Fruit fly (Drosophila melanogaster) whole organism, wandering third instar larva: ENCODE data around the gene CG16772.

ENCODE experiments used
- Dfd ChIP-seq: fragments of >200 bp; optimal IDR thresholded peaks from 2 replicates; lab custom pipeline; 2017; ENCODE audit warnings: missing biosample characterization, missing genetic modification characterization
- N ChIP-seq: fragments of >200 bp; optimal IDR thresholded peaks from 2 replicates; lab custom pipeline; 2018; ENCODE audit warnings: missing biosample characterization, missing external identifiers, missing genetic modification characterization
- dmrt93B ChIP-seq: fragments of 200-800 bp; sonication (Bioruptor generic); optimal IDR thresholded peaks from 2 replicates; lab custom pipeline; 2018; ENCODE audit warnings: missing biosample characterization, mild to moderate bottlenecking, missing genetic modification characterization
- dsf ChIP-seq: sonication (Bioruptor generic); optimal IDR thresholded peaks from 2 replicates; lab custom pipeline; 2016; ENCODE audit warnings: missing biosample characterization, missing genetic modification characterization, borderline replicate concordance
- foxo ChIP-seq, 2 experiments: fragments of 200-800 bp; sonication (Bioruptor generic); optimal IDR thresholded peaks; 2 replicates in 1 of 2; 3 replicates in 1 of 2; lab custom pipeline; 2016 to 2017; ENCODE audit warnings: missing biosample characterization in 2 of 2, missing genetic modification characterization in 2 of 2
- h ChIP-seq: fragments of 200-800 bp; sonication (Bioruptor generic); optimal IDR thresholded peaks from 3 replicates; lab custom pipeline; 2016; ENCODE audit warnings: missing biosample characterization, mild to moderate bottlenecking, missing genetic modification characterization
- psq ChIP-seq: fragments of 200-800 bp; sonication (Bioruptor generic); optimal IDR thresholded peaks from 3 replicates; lab custom pipeline; 2017; ENCODE audit warnings: missing biosample characterization, mild to moderate bottlenecking, missing genetic modification characterization, moderate library complexity
- sv ChIP-seq: fragments of 200-800 bp; sonication (Bioruptor generic); optimal IDR thresholded peaks from 3 replicates; lab custom pipeline; 2016; ENCODE audit warnings: missing biosample characterization, missing genetic modification characterization
- tai ChIP-seq: sonication (Bioruptor generic); optimal IDR thresholded peaks from 2 replicates; lab custom pipeline; 2016; ENCODE audit warnings: missing biosample characterization, missing genetic modification characterization
- usp ChIP-seq: fragments of >200 bp; optimal IDR thresholded peaks from 2 replicates; lab custom pipeline; 2017; ENCODE audit warnings: missing biosample characterization, missing genetic modification characterization

dm6 chr2L:19951543-19952163 is 10.8 kb upstream of the CG16772 start:
- TF ChIP-seq dmrt93B (GFP tag; lab: Kevin White, UChicago) = no peak
- TF ChIP-seq usp (GFP tag; lab: Kevin White, UChicago) = no peak
- TF ChIP-seq psq (GFP tag; lab: Kevin White, UChicago) = no peak
- TF ChIP-seq h = no peak
- no peak for TF ChIP-seq dsf
- no peak for TF ChIP-seq tai (GFP tag; lab: Kevin White, UChicago)
- no peak for TF ChIP-seq Dfd (GFP tag; lab: Kevin White, UChicago)
- TF ChIP-seq foxo (GFP tag; optimal IDR thresholded peaks at IDR 0.05; lab: Kevin White, UChicago) = no peak
- no peak for TF ChIP-seq N (GFP tag; lab: Kevin White, UChicago)
- TF ChIP-seq sv (GFP tag; lab: Kevin White, UChicago) = no peak
